Worm (Caenorhabditis elegans) whole organism, dauer: Measurements from ENCODE around the gene mth-2.
"Not testable (repeated sequence)": the region's sequence is repeated elsewhere in the genome, so short reads cannot be mapped to it uniquely, and the experiment has no call there.

Experiments used
- unc-62 ChIP-seq: sonication (generic microtip); optimal IDR thresholded peaks from 2 replicates; lab custom pipeline; 2017; ENCODE audit warnings: missing biosample characterization, missing genetic modification reagents, missing genetic modification characterization

mth-2 gene

DNA sequence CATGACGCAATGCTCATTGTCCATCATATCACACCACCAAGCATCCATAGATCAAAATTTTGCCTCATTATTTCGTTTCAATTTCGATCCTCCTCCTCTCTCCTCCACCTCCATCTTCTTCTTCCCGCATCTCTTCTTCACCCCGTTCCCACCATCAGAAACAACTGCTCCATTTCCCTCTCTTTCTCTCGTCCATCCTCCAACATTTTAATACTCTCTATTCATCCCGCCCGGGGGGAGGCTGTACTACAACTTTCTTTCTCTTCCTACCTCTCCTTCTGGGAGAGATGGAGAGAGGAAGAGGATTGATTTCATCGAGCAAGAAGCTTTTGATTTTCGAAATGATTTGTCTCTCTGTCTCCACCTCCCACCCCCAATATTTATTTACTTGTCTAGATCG is 10.1 kb downstream of the mth-2 start:
- TF ChIP-seq unc-62 (GFP tag; lab: Kevin White, UChicago) = no peak

ce11 chrII:4182364-4182763 is 11.8 kb downstream of the mth-2 start, which contains the start of gene R03H10.11:
R03H10.11 (plus strand) TSS chrII:4182664.
- TF ChIP-seq unc-62 (GFP tag; lab: Kevin White, UChicago) = no peak

- TF ChIP-seq unc-62 (GFP tag; lab: Kevin White, UChicago) = no peak
Measured at ce11 chrII:4179897-4180296, 14.2 kb downstream of the mth-2 start, which contains the start of gene R03H10.1. R03H10.1 (plus strand) TSS chrII:4180248.

ce11 chrII:4178838-4179237 is 15.3 kb downstream of the mth-2 start, which contains the start of gene R03H10.7:
R03H10.7 (minus strand) TSS chrII:4178938.
- no peak for TF ChIP-seq unc-62 (GFP tag; lab: Kevin White, UChicago)

- no peak for TF ChIP-seq unc-62 (GFP tag; lab: Kevin White, UChicago)
Measured at ce11 chrII:4173842-4174241, 20.3 kb downstream of the mth-2 start.

DNA sequence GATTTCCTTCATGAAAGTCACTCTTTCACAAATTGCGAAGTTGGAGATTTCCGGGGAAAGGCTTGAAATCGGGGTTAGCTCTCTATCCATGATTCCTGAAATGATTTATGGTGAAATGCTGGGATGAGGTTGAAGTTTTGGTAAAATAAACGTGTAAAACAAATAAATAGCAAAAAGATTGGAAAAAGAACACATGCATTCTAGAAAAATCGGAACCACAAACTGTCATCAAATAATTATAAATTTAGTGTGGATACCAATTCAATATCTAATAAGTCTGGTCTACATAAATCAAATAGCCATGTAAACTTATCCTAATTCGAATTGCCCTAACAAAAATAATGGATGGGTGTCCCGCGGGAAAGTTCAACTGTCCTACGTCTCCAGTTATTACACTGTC is 20.7 kb downstream of the mth-2 start, which contains the start of gene R03H10.6:
Gene R03H10.6 (minus strand): TSS at position 101 of the 400 bp plus-strand sequence.
- no peak for TF ChIP-seq unc-62 (GFP tag; lab: Kevin White, UChicago)

DNA sequence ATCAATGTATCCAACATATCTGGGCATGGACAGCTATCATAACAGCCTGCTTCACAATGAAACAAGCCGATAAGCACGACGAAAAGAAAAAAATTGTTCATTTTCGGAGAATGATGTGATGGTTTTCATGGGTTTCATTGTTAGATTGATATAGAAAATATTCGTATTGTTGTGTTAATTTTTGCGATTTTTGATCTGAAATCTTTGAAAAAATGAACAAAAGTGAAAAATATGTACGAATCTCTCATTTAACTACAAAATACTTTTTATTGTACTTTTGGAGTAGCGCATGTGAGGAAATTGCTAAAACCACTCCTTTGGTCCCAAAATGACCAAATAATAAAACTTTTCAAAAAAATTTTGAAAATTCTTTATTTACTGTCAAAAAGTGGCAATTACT is 23.6 kb downstream of the mth-2 start, which contains the start of gene R03H10.5:
Gene R03H10.5 (minus strand): TSS at position 101 of the 400 bp plus-strand sequence.
- TF ChIP-seq unc-62 (GFP tag; lab: Kevin White, UChicago) = no peak

DNA sequence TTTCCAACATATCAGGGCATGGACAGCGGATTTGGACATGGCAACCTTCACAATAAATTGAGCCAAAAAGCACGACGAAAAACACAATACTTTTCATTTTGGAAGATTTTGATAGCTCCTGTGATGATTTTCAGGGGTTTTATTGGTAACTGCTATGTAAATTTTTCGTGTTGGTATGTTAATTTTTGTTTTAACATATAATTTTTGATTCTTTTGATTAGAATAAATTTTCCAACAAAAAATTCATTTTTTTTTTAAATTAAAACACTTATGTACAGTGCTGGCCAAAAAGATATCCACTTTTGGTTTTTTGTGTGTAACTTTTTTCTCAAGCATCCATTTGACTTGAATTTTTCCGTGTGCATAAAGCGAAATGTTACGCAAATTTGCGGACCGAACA is 25.7 kb downstream of the mth-2 start, which contains the start of gene R03H10.4:
Gene R03H10.4 (minus strand): TSS at position 101 of the 400 bp plus-strand sequence.
- not testable (repeated sequence) for TF ChIP-seq unc-62 (GFP tag; lab: Kevin White, UChicago)

DNA sequence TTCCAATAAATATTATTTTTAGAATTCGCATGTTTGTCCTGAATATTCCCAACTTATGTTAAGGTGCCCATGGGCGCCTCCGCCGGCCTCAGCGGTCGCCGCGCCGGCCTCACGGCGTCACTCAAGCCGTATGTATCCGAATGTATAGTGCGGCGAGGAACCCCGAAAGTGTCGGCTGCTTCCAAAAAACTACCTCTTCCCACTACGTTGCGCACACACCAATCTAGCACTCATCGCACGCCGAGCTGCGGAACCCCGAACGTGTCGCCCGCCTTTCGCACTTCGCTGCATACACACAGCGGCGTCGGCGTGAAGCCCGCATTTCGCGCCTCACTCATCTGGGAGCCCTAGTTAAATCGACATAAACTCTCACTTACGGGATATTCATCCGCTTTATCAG is 26.3 kb downstream of the mth-2 start:
- TF ChIP-seq unc-62 (GFP tag; lab: Kevin White, UChicago) = no peak

DNA sequence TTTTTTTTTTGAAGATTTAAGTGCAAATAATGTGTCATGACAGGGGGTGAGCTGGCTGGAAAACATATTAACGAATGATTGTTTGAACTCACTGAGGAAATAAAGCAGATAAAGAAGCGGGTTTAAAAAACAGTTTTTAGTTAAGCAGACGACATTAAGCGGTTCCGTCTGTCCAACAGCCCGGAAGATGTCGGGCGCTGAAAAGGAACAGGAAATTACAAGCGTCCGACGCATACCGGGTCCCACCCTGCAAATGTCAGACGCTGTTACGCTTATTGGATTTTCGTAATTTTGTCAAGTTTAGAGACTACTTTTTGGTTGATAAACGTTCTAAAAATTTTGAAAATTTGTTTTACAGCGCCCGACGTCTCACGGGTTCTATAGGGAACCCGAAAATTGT is 34.5 kb downstream of the mth-2 start:
- TF ChIP-seq unc-62 (GFP tag; lab: Kevin White, UChicago) = no peak

DNA sequence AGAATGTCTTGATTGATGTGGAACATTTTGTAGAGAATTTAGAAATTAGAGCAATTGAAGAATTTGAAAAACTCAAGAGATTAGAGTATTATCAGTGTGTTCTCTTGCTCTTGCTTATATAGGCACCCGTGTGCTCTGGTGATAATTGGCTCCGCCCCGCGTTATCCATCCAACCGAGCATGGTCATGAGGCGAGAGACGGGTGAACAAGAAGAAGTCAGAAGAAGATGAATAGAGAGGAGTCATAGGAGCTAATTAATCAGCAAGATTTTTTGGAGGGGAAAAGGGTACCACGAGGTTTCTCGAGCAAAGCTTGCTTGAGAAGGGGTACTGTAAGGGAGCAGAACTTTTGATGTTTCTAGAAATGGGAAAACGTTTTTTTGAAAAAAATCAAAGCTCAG is 36.3 kb downstream of the mth-2 start:
- TF ChIP-seq unc-62 (GFP tag; lab: Kevin White, UChicago) = no peak

- no peak for TF ChIP-seq unc-62 (GFP tag; lab: Kevin White, UChicago)
Measured at ce11 chrII:4155112-4155823, 38.8 kb downstream of the mth-2 start, which contains the start of gene R03H10.2. R03H10.2 (plus strand) TSS chrII:4155773.

ce11 chrII:4152864-4153263 is 41.2 kb downstream of the mth-2 start:
- no peak for TF ChIP-seq unc-62 (GFP tag; lab: Kevin White, UChicago)

DNA sequence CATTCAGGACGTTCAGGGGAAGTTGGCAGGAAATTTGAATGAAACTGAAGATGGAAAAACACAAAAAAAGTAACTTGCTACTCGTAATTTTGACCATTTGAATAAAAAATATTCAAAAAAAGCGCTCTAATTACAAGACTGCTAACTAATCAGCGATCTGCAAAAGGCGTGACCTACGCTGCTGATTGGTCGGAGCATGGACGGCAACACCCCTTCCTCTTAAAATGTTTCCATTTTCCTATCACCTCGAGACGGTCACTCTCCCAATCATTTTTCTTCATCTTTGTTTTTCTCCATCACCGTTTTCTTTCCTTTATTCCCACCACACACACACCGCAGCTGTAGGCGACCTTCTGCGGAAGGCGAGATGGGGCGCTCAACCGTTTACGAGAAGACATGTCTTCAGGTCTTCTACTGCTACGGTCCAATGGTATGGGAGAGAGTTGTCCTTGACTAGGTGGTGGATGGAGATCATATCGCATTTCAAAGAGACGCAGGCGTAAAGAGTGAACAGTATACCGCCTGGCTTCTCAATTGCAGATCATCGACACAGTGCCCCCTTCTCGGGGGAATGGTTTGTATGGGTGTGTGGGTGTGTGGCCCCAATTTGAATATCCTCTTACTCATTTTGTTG is 42.5 kb downstream of the mth-2 start:
- no peak for TF ChIP-seq unc-62 (GFP tag; lab: Kevin White, UChicago)

ce11 chrII:4150211-4150610 is 43.9 kb downstream of the mth-2 start:
- no peak for TF ChIP-seq unc-62 (GFP tag; lab: Kevin White, UChicago)

- no peak for TF ChIP-seq unc-62 (GFP tag; lab: Kevin White, UChicago)
Measured at ce11 chrII:4146039-4146438, 48.1 kb downstream of the mth-2 start, which contains the start of gene F56D3.1. F56D3.1 (plus strand) TSS chrII:4146339.
